Worm (Caenorhabditis elegans) whole organism, L2 larva: ENCODE measurements around the gene C29E4.11.

Experiments
- aly-2 ChIP-seq: fragments of 150-350 bp; optimal IDR thresholded peaks from 2 replicates; lab custom pipeline; 2014; ENCODE audit warnings: missing biosample characterization, missing genetic modification characterization
- ama-1 ChIP-seq: fragments of 150-350 bp; optimal IDR thresholded peaks from 2 replicates; lab custom pipeline; 2018; ENCODE audit warnings: inconsistent platforms
- lin-11 ChIP-seq: fragments of 150-350 bp; sonication (generic microtip); optimal IDR thresholded peaks from 2 replicates; lab custom pipeline; 2014; ENCODE audit warnings: missing biosample characterization, missing genetic modification characterization, inconsistent platforms, mixed read lengths
- lin-13 ChIP-seq: fragments of 150-350 bp; optimal IDR thresholded peaks from 2 replicates; lab custom pipeline; 2014; ENCODE audit warnings: missing biosample characterization, missing genetic modification reagents, missing genetic modification characterization
- lin-39 ChIP-seq: fragments of 150-350 bp; optimal IDR thresholded peaks from 2 replicates; lab custom pipeline; 2014; ENCODE audit warnings: missing biosample characterization, missing genetic modification reagents, missing genetic modification characterization
- nhr-12 ChIP-seq: fragments of 150-350 bp; optimal IDR thresholded peaks from 2 replicates; lab custom pipeline; 2014; ENCODE audit warnings: missing biosample characterization, missing genetic modification characterization
- nhr-129 ChIP-seq: fragments of 150-350 bp; optimal IDR thresholded peaks from 2 replicates; lab custom pipeline; 2014; ENCODE audit warnings: missing biosample characterization, missing genetic modification characterization
- nhr-25 ChIP-seq: fragments of 150-350 bp; sonication (generic microtip); optimal IDR thresholded peaks from 3 replicates; lab custom pipeline; 2014; ENCODE audit warnings: missing biosample characterization, missing genetic modification characterization
- nhr-77 ChIP-seq: fragments of 150-350 bp; optimal IDR thresholded peaks from 2 replicates; lab custom pipeline; 2014; ENCODE audit warnings: missing biosample characterization, missing genetic modification characterization
- skn-1 ChIP-seq: sonication (generic microtip); optimal IDR thresholded peaks from 2 replicates; lab custom pipeline; 2017; ENCODE audit warnings: missing biosample characterization, missing genetic modification characterization
- unc-39 ChIP-seq: fragments of 150-350 bp; optimal IDR thresholded peaks from 2 replicates; lab custom pipeline; 2014; ENCODE audit warnings: missing biosample characterization, missing genetic modification characterization
- unc-62 ChIP-seq: fragments of 150-350 bp; optimal IDR thresholded peaks from 2 replicates; lab custom pipeline; 2014; ENCODE audit warnings: missing biosample characterization, missing genetic modification reagents, missing genetic modification characterization
- zag-1 ChIP-seq: fragments of 150-350 bp; optimal IDR thresholded peaks from 2 replicates; lab custom pipeline; 2014; ENCODE audit warnings: missing biosample characterization, missing genetic modification characterization
- ztf-4 ChIP-seq: fragments of 150-350 bp; optimal IDR thresholded peaks from 2 replicates; lab custom pipeline; 2014; ENCODE audit warnings: missing biosample characterization, missing genetic modification characterization

- TF ChIP-seq lin-39 (no peak), nhr-12 (no peak), nhr-129 (tag; lab: Kevin White, UChicago) (no peak), ama-1 (no peak), zag-1 (tag; lab: Kevin White, UChicago) (no peak), unc-39 (tag; lab: Kevin White, UChicago) (no peak), aly-2 (tag; lab: Kevin White, UChicago) (no peak), lin-11 (tag; lab: Kevin White, UChicago) (no peak), skn-1 (no peak), nhr-25 (tag; lab: Kevin White, UChicago) (no peak), lin-13 (GFP tag; lab: Kevin White, UChicago) (no peak), ztf-4 (tag; lab: Kevin White, UChicago) (no peak), unc-62 (no peak), nhr-77 (tag; lab: Kevin White, UChicago) (no peak)
Observed at ce11 chrIII:7972061-7972460, 14.1 kb upstream of the C29E4.11 start, which contains the start of gene F54H12.5.
